Worm (Caenorhabditis elegans): ENCODE results near the gene M163.7.

The M163.7 gene

DNA sequence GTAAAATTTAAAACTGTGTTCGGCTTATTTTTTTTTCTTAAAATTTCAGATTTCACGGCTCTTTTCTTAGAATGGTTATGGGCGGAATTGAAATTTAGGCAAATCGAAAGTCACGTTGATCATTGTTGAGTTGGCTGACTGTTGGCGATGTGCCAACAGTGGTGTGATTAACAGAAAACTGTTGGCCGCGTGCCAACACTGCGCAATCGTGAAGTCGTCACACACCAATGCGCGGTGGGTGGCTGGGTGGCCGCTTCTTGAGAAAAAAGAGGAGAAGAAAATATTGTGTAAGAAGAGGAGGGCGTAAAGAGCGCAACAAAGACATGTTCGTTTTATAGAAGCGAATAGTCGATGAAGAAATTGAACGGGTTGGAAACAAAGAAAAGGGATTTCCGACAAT, 26.5 kb downstream of the M163.7 start:
- TF ChIP-seq nhr-71 (tag; optimal IDR thresholded peaks at IDR 0.05) (peak; percentile 25), elt-3 (tag; optimal IDR thresholded peaks at IDR 0.05) (no peak), mab-9 (GFP tag; IDR thresholded peaks at IDR 0.05) (no peak), grh-1 (GFP tag; IDR thresholded peaks at IDR 0.05) (peak; percentile 28; the same call in 1 of the 2 replicates), snu-23 (GFP tag; optimal IDR thresholded peaks at IDR 0.05) (peak; percentile 17), efl-1 (optimal IDR thresholded peaks at IDR 0.05) (no peak), efl-1 (GFP tag; optimal IDR thresholded peaks at IDR 0.05 in 1 of 2) (peak in 1 of 2 experiments; percentile 20), fkh-4 (tag; optimal IDR thresholded peaks at IDR 0.05; ENCODE audit: borderline replicate concordance) (no peak), unc-98 (GFP tag; IDR thresholded peaks at IDR 0.05) (no peak), nhr-11 (tag; optimal IDR thresholded peaks at IDR 0.05) (no peak), lin-14 (GFP tag; optimal IDR thresholded peaks at IDR 0.05) (peak; percentile 54), tbx-2 (tag; optimal IDR thresholded peaks at IDR 0.05) (peak; percentile 39), sptf-1 (tag; optimal IDR thresholded peaks at IDR 0.05) (no peak), nhr-85 (tag) (peak; percentile 80), rnt-1 (tag; optimal IDR thresholded peaks at IDR 0.05) (peak; percentile 1), sox-4 (tag; optimal IDR thresholded peaks at IDR 0.05) (no peak), aly-2 (tag; optimal IDR thresholded peaks at IDR 0.05) (no peak), fkh-8 (tag; optimal IDR thresholded peaks at IDR 0.05) (no peak), ama-1 (optimal IDR thresholded peaks at IDR 0.05) (peak; percentile 68), blmp-1 (tag; optimal IDR thresholded peaks at IDR 0.05) (peak; percentile 44)

DNA sequence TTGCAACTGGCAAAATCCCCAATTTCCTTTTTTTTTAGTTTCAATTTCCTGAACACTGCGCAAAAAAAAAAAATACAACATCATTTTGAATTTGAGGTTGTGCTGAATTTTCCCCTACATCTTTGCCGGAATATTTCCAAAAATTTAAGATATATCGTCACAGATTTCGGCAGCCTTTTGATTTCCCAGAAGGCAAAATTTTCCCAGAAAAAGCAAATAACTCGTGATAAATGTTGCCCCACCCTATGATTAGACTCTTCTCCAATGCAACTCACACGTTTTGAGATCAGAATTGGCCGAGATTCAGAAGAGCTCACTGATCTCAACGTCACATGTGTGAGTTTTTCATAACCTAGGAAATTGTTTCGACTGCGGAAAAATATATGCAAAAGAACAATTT, 27.8 kb downstream of the M163.7 start:
- no peak for TF ChIP-seq fkh-4 (tag; optimal IDR thresholded peaks at IDR 0.05; ENCODE audit: borderline replicate concordance)
- no peak for TF ChIP-seq irx-1 (tag; optimal IDR thresholded peaks at IDR 0.05)
- TF ChIP-seq ceh-90 (tag; optimal IDR thresholded peaks at IDR 0.05): no peak
- TF ChIP-seq nhr-11 (tag; optimal IDR thresholded peaks at IDR 0.05): peak; percentile 8
- TF ChIP-seq lin-15B (tag; optimal IDR thresholded peaks at IDR 0.05): no peak
- peak; percentile 66 for TF ChIP-seq nhr-47 (tag; optimal IDR thresholded peaks at IDR 0.05)
- peak; percentile 71 for TF ChIP-seq nhr-71 (tag; optimal IDR thresholded peaks at IDR 0.05)
- TF ChIP-seq aha-1 (tag; optimal IDR thresholded peaks at IDR 0.05): no peak
- TF ChIP-seq fos-1 (tag; optimal IDR thresholded peaks at IDR 0.05): peak; percentile 1
- peak; percentile 90 for TF ChIP-seq fkh-8 (tag; optimal IDR thresholded peaks at IDR 0.05)
- peak; percentile 33 for TF ChIP-seq pax-3 (tag; optimal IDR thresholded peaks at IDR 0.05)
- TF ChIP-seq swsn-7 (tag; optimal IDR thresholded peaks at IDR 0.05): peak; percentile 16

DNA sequence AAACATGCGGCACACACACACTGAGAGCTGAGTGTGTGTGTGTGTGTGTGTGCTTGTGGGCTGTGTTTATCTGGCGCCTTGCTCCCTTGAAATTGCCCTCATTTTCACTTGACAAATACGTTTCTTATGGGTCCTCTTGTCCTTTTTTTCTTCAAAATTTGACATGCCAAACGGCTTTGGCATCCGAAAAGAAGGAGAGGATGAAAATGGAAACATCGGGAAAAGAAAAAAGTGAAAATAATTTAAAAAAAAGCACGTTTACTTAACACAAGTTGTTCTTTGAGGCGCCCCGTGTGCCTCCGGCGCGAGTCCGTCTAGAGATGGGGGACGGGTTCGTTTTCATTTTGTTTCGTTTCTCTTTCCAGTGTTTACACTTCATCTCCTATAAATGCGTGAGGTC, 30.5 kb downstream of the M163.7 start:
- TF ChIP-seq C04F5.9 (tag; optimal IDR thresholded peaks at IDR 0.05) (no peak), lin-14 (GFP tag; optimal IDR thresholded peaks at IDR 0.05) (peak; percentile 73), rnt-1 (tag; optimal IDR thresholded peaks at IDR 0.05) (peak; percentile 16)

DNA sequence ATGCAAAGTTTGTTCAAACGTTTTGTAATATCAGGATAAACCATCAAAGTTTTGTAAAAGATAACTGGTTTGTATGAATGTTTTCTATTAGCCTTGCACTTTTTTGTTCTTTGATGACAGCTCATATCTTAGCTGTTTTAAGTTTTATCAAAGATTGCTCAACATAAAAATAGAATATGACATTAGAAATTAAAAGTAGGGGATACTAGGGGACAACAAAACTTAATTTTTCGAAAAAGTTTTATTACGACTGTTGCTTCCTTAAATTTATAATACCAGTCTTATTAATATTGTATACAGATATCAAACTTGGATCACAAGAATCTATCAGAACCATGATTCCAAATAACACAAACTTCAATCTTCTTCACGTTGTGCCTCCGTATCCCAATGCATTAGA, 31.2 kb downstream of the M163.7 start, which contains the start of gene ztf-14:
ztf-14 (plus strand) TSS at position 301 of the 400 bp plus-strand sequence.
- no peak for TF ChIP-seq ceh-63 (GFP tag; optimal IDR thresholded peaks at IDR 0.05)
- TF ChIP-seq rnt-1 (tag; optimal IDR thresholded peaks at IDR 0.05): no peak
- TF ChIP-seq ceh-88 (GFP tag; IDR thresholded peaks at IDR 0.05): no peak
- TF ChIP-seq fkh-10 (GFP tag; optimal IDR thresholded peaks at IDR 0.05): no peak
- no peak for TF ChIP-seq nhr-12 (tag; optimal IDR thresholded peaks at IDR 0.05)
- TF ChIP-seq efl-1 (optimal IDR thresholded peaks at IDR 0.05): no peak
- TF ChIP-seq efl-1 (GFP tag; optimal IDR thresholded peaks at IDR 0.05 in 1 of 2): peak in 1 of 2 experiments; percentile 15

DNA sequence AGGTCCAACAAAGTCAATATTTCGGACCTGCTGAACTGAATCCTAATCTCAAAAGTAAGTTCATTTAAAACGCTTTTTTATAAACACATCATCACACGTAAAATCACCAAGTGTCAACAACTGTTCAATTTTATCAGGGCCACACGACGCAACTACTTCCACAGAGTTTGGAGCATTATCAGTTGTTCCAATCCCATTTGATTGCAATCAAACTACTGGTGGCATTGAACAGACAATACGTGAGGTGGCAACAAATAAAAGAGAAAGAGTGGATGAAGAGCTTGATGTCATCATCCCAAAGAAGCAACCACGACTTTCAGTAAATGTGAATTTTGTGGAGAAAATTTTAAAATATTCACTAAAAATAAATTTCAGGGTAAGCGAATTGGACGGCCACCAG, 31.9 kb downstream of the M163.7 start:
- TF ChIP-seq unc-98 (GFP tag; IDR thresholded peaks at IDR 0.05): no peak
- no peak for TF ChIP-seq ceh-90 (tag; optimal IDR thresholded peaks at IDR 0.05)
- no peak for TF ChIP-seq pqm-1 (tag; optimal IDR thresholded peaks at IDR 0.05)
- TF ChIP-seq lin-15B (tag; optimal IDR thresholded peaks at IDR 0.05): no peak
- TF ChIP-seq rnt-1 (tag; optimal IDR thresholded peaks at IDR 0.05): peak; percentile 30
- TF ChIP-seq nhr-90 (tag; optimal IDR thresholded peaks at IDR 0.05; ENCODE audit: poor library complexity): no peak
- no peak for TF ChIP-seq ztf-11 (tag; optimal IDR thresholded peaks at IDR 0.05)
- TF ChIP-seq ceh-82 (tag; optimal IDR thresholded peaks at IDR 0.05): no peak
- TF ChIP-seq unc-130 (tag; optimal IDR thresholded peaks at IDR 0.05): peak; percentile 64
- TF ChIP-seq nhr-71 (tag; optimal IDR thresholded peaks at IDR 0.05): peak; percentile 22
- no peak for TF ChIP-seq sox-4 (tag; optimal IDR thresholded peaks at IDR 0.05)
- no peak for TF ChIP-seq nhr-28 (tag; optimal IDR thresholded peaks at IDR 0.05)
- TF ChIP-seq elt-3 (tag; optimal IDR thresholded peaks at IDR 0.05): no peak
- no peak for TF ChIP-seq nhr-19 (GFP tag; conservative IDR thresholded peaks at IDR 0.05)
- peak; percentile 61 for TF ChIP-seq lin-14 (GFP tag; optimal IDR thresholded peaks at IDR 0.05)
- TF ChIP-seq nhr-77 (tag; optimal IDR thresholded peaks at IDR 0.05): no peak
- no peak for TF ChIP-seq mab-9 (GFP tag; IDR thresholded peaks at IDR 0.05)
- TF ChIP-seq lir-3 (tag; optimal IDR thresholded peaks at IDR 0.05; ENCODE audit: poor library complexity): no peak
- TF ChIP-seq nhr-84 (tag; optimal IDR thresholded peaks at IDR 0.05): no peak
